Fruit fly (Drosophila melanogaster): ENCODE data around the gene CG13599.

CG13599 gene

DNA sequence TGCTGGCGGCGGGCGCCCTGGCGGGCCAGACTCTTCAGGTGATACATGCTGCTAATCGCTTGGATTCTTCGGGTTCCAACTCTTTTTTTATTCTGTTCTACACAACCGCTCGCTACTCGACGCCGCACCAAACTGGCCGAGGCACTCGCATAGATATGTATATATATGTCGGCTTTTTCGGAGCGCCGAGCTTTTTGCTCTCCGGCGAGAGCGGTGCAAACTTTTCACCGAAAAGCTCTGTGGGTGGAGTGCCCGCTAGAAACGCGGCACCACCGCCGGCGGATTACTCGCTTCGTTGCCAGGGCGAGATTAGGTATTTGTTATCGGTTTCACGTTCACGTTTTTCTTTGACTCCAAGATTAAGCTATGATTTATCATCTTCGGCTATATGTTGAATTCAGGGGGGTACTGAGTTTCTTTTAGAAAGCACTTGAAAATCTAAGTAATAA is 11.6 kb downstream of the CG13599 start, which contains the start of gene Gdh (continued):
- TF ChIP-seq CG13296 (GFP tag; optimal IDR thresholded peaks at IDR 0.05): peak; percentile 51
- no peak for TF ChIP-seq Hr51 (GFP tag; optimal IDR thresholded peaks at IDR 0.05)
- peak; percentile 54; the same call in 1 of the 3 replicates for TF ChIP-seq CG34224 (GFP tag; IDR thresholded peaks at IDR 0.05; ENCODE audit: partially characterized antibody)
- peak; percentile 41 for TF ChIP-seq CrebB (tag; optimal IDR thresholded peaks at IDR 0.05)
- TF ChIP-seq C15 (GFP tag; IDR thresholded peaks at IDR 0.05): 0 out of 3 replicates have a peak, but pooled peaks have one; percentile 40
- peak; percentile 75; the same call in 1 of the 3 replicates for TF ChIP-seq CG34422 (GFP tag; IDR thresholded peaks at IDR 0.05)
- TF ChIP-seq CG10267 (tag; optimal IDR thresholded peaks at IDR 0.05): no peak
- TF ChIP-seq E2f1 (GFP tag; IDR thresholded peaks at IDR 0.05): no peak
- peak; percentile 6 for TF ChIP-seq HHEX (GFP tag; optimal IDR thresholded peaks at IDR 0.05)
- TF ChIP-seq knrl (GFP tag; IDR thresholded peaks at IDR 0.05; ENCODE audit: partially characterized antibody): 0 out of 3 replicates have a peak, but pooled peaks have one; percentile 33
- peak; percentile 21 for TF ChIP-seq CG6765 (GFP tag; optimal IDR thresholded peaks at IDR 0.05)
- peak in 1 of 2 experiments; percentile 30 for TF ChIP-seq bsh (GFP tag; optimal IDR thresholded peaks at IDR 0.05)
- TF ChIP-seq CG13287 (GFP tag; IDR thresholded peaks at IDR 0.05; ENCODE audit: partially characterized antibody): peak; percentile 74; the same call in 1 of the 2 replicates
- TF ChIP-seq ftz-f1 (GFP tag; optimal IDR thresholded peaks at IDR 0.05): peak; percentile 33
- TF ChIP-seq gsb-n (tag; optimal IDR thresholded peaks at IDR 0.05): no peak
- TF ChIP-seq stc (GFP tag; IDR thresholded peaks at IDR 0.05): no peak
- TF ChIP-seq Dp (GFP tag; optimal IDR thresholded peaks at IDR 0.05): no peak
- TF ChIP-seq ems (GFP tag; optimal IDR thresholded peaks at IDR 0.05): peak; percentile 28
- no peak for TF ChIP-seq Sox102F (GFP tag; optimal IDR thresholded peaks at IDR 0.05)
- TF ChIP-seq zen2 (GFP tag; IDR thresholded peaks at IDR 0.05; ENCODE audit: partially characterized antibody): peak; percentile 76; the same call in 2 of the 3 replicates
- TF ChIP-seq mam (GFP tag; optimal IDR thresholded peaks at IDR 0.05): peak; percentile 11
- no peak for TF ChIP-seq fd102C (GFP tag; optimal IDR thresholded peaks at IDR 0.05)

DNA sequence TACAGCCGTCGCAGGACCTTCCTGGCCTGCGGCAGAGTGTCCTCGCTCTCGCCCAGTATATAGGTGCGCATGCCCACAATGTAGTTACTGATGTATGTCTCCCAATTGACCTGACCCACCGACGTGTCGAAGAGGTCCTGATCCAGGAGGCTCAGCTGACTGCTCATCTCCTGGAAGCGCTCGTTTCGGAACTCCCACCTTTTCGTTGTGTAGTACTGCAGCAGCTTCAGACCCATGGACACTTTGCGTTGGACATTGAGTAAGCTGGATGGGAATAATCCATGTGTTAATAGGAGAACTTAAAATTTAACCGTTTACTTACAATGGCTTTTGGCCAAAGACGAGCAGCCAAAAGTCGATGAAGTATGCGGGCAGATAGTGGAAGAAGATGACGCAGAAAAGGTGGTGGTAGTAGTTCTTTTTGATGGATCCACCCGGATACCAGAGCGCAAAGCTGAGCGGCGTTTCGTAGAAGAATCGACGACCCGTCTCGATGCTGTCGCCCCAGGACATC is 12.5 kb downstream of the CG13599 start:
- TF ChIP-seq CG6854 (GFP tag; optimal IDR thresholded peaks at IDR 0.05) (peak; percentile 29), pnt (GFP tag; optimal IDR thresholded peaks at IDR 0.05) (peak; percentile 25), CG2678 (tag; optimal IDR thresholded peaks at IDR 0.05) (no peak), Ets65A (GFP tag) (peak; percentile 92), CG10654 (GFP tag; optimal IDR thresholded peaks at IDR 0.05) (no peak), Oaz (GFP tag; IDR thresholded peaks at IDR 0.05) (0 out of 2 replicates have a peak, but pooled peaks have one; percentile 9), eve (GFP tag; optimal IDR thresholded peaks at IDR 0.05) (peak in 1 of 2 experiments; percentile 5), Med (GFP tag) (peak; percentile 50), CG5953 (GFP tag; IDR thresholded peaks at IDR 0.05) (0 out of 2 replicates have a peak, but pooled peaks have one; percentile 37)

DNA sequence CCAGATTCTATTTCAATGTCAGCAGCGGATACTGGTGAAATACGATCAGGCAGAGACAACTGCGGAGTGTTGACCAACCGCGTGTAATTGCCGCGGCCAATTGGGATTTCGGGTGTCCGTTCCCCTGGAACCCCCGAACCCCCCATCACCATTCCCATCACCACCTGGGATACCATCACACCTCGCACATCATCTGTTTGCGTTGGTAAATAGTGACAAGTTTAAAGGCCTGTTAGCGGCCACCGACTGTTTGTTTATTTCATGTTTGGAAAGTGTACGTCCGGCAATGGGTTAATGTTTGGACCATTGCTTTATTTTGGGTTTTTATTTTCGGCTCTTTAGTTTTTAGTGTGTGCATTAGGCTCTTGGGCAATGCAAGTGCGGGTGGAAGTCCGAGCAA is 15.6 kb downstream of the CG13599 start:
- TF ChIP-seq Hr78 (GFP tag; optimal IDR thresholded peaks at IDR 0.05) (peak in 1 of 2 experiments; percentile 39), CG31365 (tag; optimal IDR thresholded peaks at IDR 0.05) (peak; percentile 32), sob (GFP tag; IDR thresholded peaks at IDR 0.05) (no peak), sim (GFP tag; IDR thresholded peaks at IDR 0.05) (no peak), tap (tag; optimal IDR thresholded peaks at IDR 0.05) (peak; percentile 12), Mad (GFP tag; optimal IDR thresholded peaks at IDR 0.05) (no peak), caup (GFP tag; optimal IDR thresholded peaks at IDR 0.05; ENCODE audit: severe bottlenecking) (peak; percentile 9), lov (optimal IDR thresholded peaks at IDR 0.05) (no peak), lov (GFP tag; IDR thresholded peaks at IDR 0.05) (no peak), CG9932 (GFP tag; IDR thresholded peaks at IDR 0.05) (0 out of 2 replicates have a peak, but pooled peaks have one; percentile 11), sug (tag; optimal IDR thresholded peaks at IDR 0.05) (no peak), CG8924 (tag; optimal IDR thresholded peaks at IDR 0.05) (peak; percentile 2), CG6765 (GFP tag; optimal IDR thresholded peaks at IDR 0.05) (peak; percentile 6), ci (GFP tag; IDR thresholded peaks at IDR 0.05) (peak; percentile 71; the same call in 1 of the 3 replicates), CG14710 (tag; optimal IDR thresholded peaks at IDR 0.05) (peak; percentile 14), CG6854 (GFP tag; optimal IDR thresholded peaks at IDR 0.05) (peak; percentile 27), Awh (GFP tag; IDR thresholded peaks at IDR 0.05) (peak; percentile 32; the same call in 1 of the 2 replicates), CG1024 (GFP tag; IDR thresholded peaks at IDR 0.05) (no peak), ssp (GFP tag; IDR thresholded peaks at IDR 0.05) (no peak)
